Worm (Caenorhabditis elegans) whole organism, late embryonic: ENCODE measurements around the gene R08C7.4.

Experiments used
- C38D4.7 ChIP-seq: fragments of 200-800 bp; sonication (Bioruptor generic); optimal IDR thresholded peaks from 2 replicates; lab custom pipeline; 2018; ENCODE audit warnings: mild to moderate bottlenecking, missing genetic modification characterization, moderate library complexity, missing compliant biosample characterization
- K02D7.2 ChIP-seq: sonication (generic microtip); optimal IDR thresholded peaks from 2 replicates; lab custom pipeline; 2017; ENCODE audit warnings: mild to moderate bottlenecking, missing genetic modification characterization, missing compliant biosample characterization
- K09A11.1 ChIP-seq: sonication (generic microtip); optimal IDR thresholded peaks from 2 replicates; lab custom pipeline; 2017; ENCODE audit warnings: antibody characterized with exemption, mild to moderate bottlenecking, missing genetic modification characterization, missing compliant biosample characterization; ENCODE audit not compliant: insufficient read depth
- T23F11.4 ChIP-seq: fragments of 200-800 bp; sonication (Bioruptor generic); optimal IDR thresholded peaks from 2 replicates; lab custom pipeline; 2018; ENCODE audit warnings: mild to moderate bottlenecking, missing genetic modification characterization, missing compliant biosample characterization
- Y22D7AL.16 ChIP-seq: sonication (generic microtip); optimal IDR thresholded peaks from 2 replicates; lab custom pipeline; 2016; ENCODE audit warnings: missing genetic modification characterization, missing compliant biosample characterization
- ahr-1 ChIP-seq: sonication (generic microtip); optimal IDR thresholded peaks from 2 replicates; lab custom pipeline; 2016; ENCODE audit warnings: missing genetic modification characterization, missing compliant biosample characterization
- ama-1 ChIP-seq: fragments of 150-350 bp; optimal IDR thresholded peaks from 2 replicates; lab custom pipeline; 2014
- ceh-18 ChIP-seq: sonication (generic microtip); optimal IDR thresholded peaks from 2 replicates; lab custom pipeline; 2016; ENCODE audit warnings: missing genetic modification characterization, missing compliant biosample characterization
- ceh-24 ChIP-seq: sonication (generic microtip); optimal IDR thresholded peaks from 2 replicates; lab custom pipeline; 2016; ENCODE audit warnings: mild to moderate bottlenecking, missing genetic modification characterization, missing compliant biosample characterization
- ceh-30 ChIP-seq: fragments of 150-350 bp; optimal IDR thresholded peaks from 2 replicates; lab custom pipeline; 2014; ENCODE audit warnings: missing biosample characterization, missing genetic modification characterization
- ceh-31 ChIP-seq: sonication (generic microtip); optimal IDR thresholded peaks from 2 replicates; lab custom pipeline; 2016; ENCODE audit warnings: missing genetic modification characterization, missing compliant biosample characterization
- ceh-45 ChIP-seq: fragments of 200-800 bp; sonication (Bioruptor generic); IDR thresholded peaks from 2 replicates; pipeline ENCODE4 v1.3.6; 2022; ENCODE audit warnings: missing genetic modification reagents, missing genetic modification characterization, missing compliant biosample characterization
- che-1 ChIP-seq: sonication (generic microtip); optimal IDR thresholded peaks from 2 replicates; lab custom pipeline; 2016; ENCODE audit warnings: mild to moderate bottlenecking, missing genetic modification characterization, missing compliant biosample characterization
- elt-2 ChIP-seq: sonication (generic microtip); optimal IDR thresholded peaks from 2 replicates; lab custom pipeline; 2016; ENCODE audit warnings: missing genetic modification reagents, missing genetic modification characterization, missing compliant biosample characterization
- elt-4 ChIP-seq: sonication (generic microtip); optimal IDR thresholded peaks from 2 replicates; lab custom pipeline; 2016; ENCODE audit warnings: missing genetic modification characterization, missing compliant biosample characterization
- eyg-1 ChIP-seq: sonication (generic microtip); optimal IDR thresholded peaks from 2 replicates; lab custom pipeline; 2016; ENCODE audit warnings: missing genotype, missing genetic modification characterization, missing compliant biosample characterization
- fkh-10 ChIP-seq: fragments of 150-350 bp; optimal IDR thresholded peaks from 2 replicates; lab custom pipeline; 2014; ENCODE audit warnings: missing biosample characterization, missing genetic modification reagents, missing genetic modification characterization
- gmeb-2 ChIP-seq: sonication (generic microtip); optimal IDR thresholded peaks from 2 replicates; lab custom pipeline; 2016; ENCODE audit warnings: missing genetic modification characterization, inconsistent platforms, missing compliant biosample characterization
- hlh-13 ChIP-seq: fragments of 200-800 bp; sonication (Bioruptor generic); optimal IDR thresholded peaks from 2 replicates; lab custom pipeline; 2018; ENCODE audit warnings: mild to moderate bottlenecking, missing genetic modification characterization, missing compliant biosample characterization
- hlh-15 ChIP-seq: sonication (generic microtip); optimal IDR thresholded peaks from 2 replicates; lab custom pipeline; 2016; ENCODE audit warnings: missing genetic modification characterization, missing compliant biosample characterization
- hlh-30 ChIP-seq: sonication (generic microtip); optimal IDR thresholded peaks from 2 replicates; lab custom pipeline; 2017; ENCODE audit warnings: antibody characterized with exemption, missing genetic modification characterization, missing compliant biosample characterization; ENCODE audit not compliant: insufficient read depth
- hlh-6 ChIP-seq: sonication (generic microtip); optimal IDR thresholded peaks from 2 replicates; lab custom pipeline; 2016; ENCODE audit warnings: missing genotype, missing genetic modification characterization, missing compliant biosample characterization
- hlh-8 ChIP-seq: sonication (generic microtip); optimal IDR thresholded peaks from 2 replicates; lab custom pipeline; 2016; ENCODE audit warnings: missing genotype, missing genetic modification characterization, missing compliant biosample characterization
- lim-6 ChIP-seq: sonication (generic microtip); optimal IDR thresholded peaks from 2 replicates; lab custom pipeline; 2016; ENCODE audit warnings: missing genetic modification characterization, missing compliant biosample characterization
- lin-11 ChIP-seq: fragments of 200-800 bp; sonication (Bioruptor generic); optimal IDR thresholded peaks from 2 replicates; lab custom pipeline; 2018; ENCODE audit warnings: mild to moderate bottlenecking, missing genetic modification characterization, missing compliant biosample characterization
- madf-2 ChIP-seq: sonication (generic microtip); optimal IDR thresholded peaks from 2 replicates; lab custom pipeline; 2017; ENCODE audit warnings: missing genetic modification characterization, missing compliant biosample characterization
- nfya-1 ChIP-seq: sonication (generic microtip); optimal IDR thresholded peaks from 2 replicates; lab custom pipeline; 2017; ENCODE audit warnings: missing genetic modification characterization, mild to moderate bottlenecking, missing compliant biosample characterization, antibody characterized with exemption, moderate library complexity
- nhr-11 ChIP-seq: fragments of 150-350 bp; optimal IDR thresholded peaks from 2 replicates; lab custom pipeline; 2014; ENCODE audit warnings: missing biosample characterization, missing genetic modification characterization
- nhr-232 ChIP-seq: sonication (generic microtip); optimal IDR thresholded peaks from 2 replicates; lab custom pipeline; 2016; ENCODE audit warnings: missing genetic modification characterization, missing compliant biosample characterization
- odd-2 ChIP-seq: sonication (generic microtip); optimal IDR thresholded peaks from 2 replicates; lab custom pipeline; 2017; ENCODE audit warnings: antibody characterized with exemption, mild to moderate bottlenecking, missing genetic modification characterization, missing compliant biosample characterization
- pha-2 ChIP-seq: sonication (generic microtip); optimal IDR thresholded peaks from 2 replicates; lab custom pipeline; 2017; ENCODE audit warnings: mild to moderate bottlenecking, missing genetic modification characterization, missing compliant biosample characterization
- pha-4 ChIP-seq: fragments of 150-350 bp; optimal IDR thresholded peaks from 2 replicates; lab custom pipeline; 2018; ENCODE audit warnings: missing biosample characterization, missing genetic modification reagents, missing genetic modification characterization
- ref-2 ChIP-seq: sonication (generic microtip); optimal IDR thresholded peaks from 2 replicates; lab custom pipeline; 2016; ENCODE audit warnings: missing genetic modification characterization, missing compliant biosample characterization
- tbx-7 ChIP-seq: sonication (generic microtip); optimal IDR thresholded peaks from 2 replicates; lab custom pipeline; 2016; ENCODE audit warnings: missing genotype, missing genetic modification characterization, missing compliant biosample characterization
- ttx-3 ChIP-seq: sonication (generic microtip); optimal IDR thresholded peaks from 2 replicates; lab custom pipeline; 2016; ENCODE audit warnings: missing genetic modification reagents, missing genetic modification characterization, missing compliant biosample characterization
- unc-3 ChIP-seq, 2 experiments: fragments of 200-800 bp in 1 of 2; sonication (Bioruptor generic) in 1 of 2; sonication (generic microtip) in 1 of 2; conservative IDR thresholded peaks in 1 of 2; optimal IDR thresholded peaks in 1 of 2; 2 replicates each; pipeline versions ENCODE4 v1.3.6 to Lab custom; 2016 to 2022; ENCODE audit warnings: missing compliant biosample characterization in 2 of 2, missing genetic modification characterization in 2 of 2, missing genetic modification reagents in 1 of 2
- unc-42 ChIP-seq: sonication (generic microtip); optimal IDR thresholded peaks from 2 replicates; lab custom pipeline; 2016; ENCODE audit warnings: missing genotype, missing genetic modification characterization, missing compliant biosample characterization
- unc-55 ChIP-seq: sonication (generic microtip); optimal IDR thresholded peaks from 2 replicates; lab custom pipeline; 2017; ENCODE audit warnings: missing biosample characterization, missing genetic modification reagents, missing genetic modification characterization
- unc-86 ChIP-seq: sonication (generic microtip); optimal IDR thresholded peaks from 2 replicates; lab custom pipeline; 2016; ENCODE audit warnings: missing genetic modification characterization, missing compliant biosample characterization

The R08C7.4 gene

ce11 chrIV:4459342-4459741 lies 24.5 kb downstream of the R08C7.4 start:
- no peak for TF ChIP-seq odd-2

- TF ChIP-seq ceh-31 (tag; lab: Kevin White, UChicago) (no peak), unc-3 (GFP tag; conservative IDR thresholded peaks at IDR 0.05; lab: Robert Waterston, UW) (no peak), unc-3 (tag; optimal IDR thresholded peaks at IDR 0.05; lab: Kevin White, UChicago) (no peak), unc-42 (tag; lab: Kevin White, UChicago) (no peak), che-1 (tag; lab: Kevin White, UChicago) (no peak), ref-2 (tag; lab: Kevin White, UChicago) (no peak), ceh-24 (tag; lab: Kevin White, UChicago) (no peak), pha-4 (tag; lab: Kevin White, UChicago) (no peak), T23F11.4 (GFP tag; lab: Kevin White, UChicago) (no peak), unc-86 (tag; lab: Kevin White, UChicago) (no peak), K09A11.1 (no peak), nhr-232 (no peak), fkh-10 (GFP tag; lab: Kevin White, UChicago) (no peak), ceh-18 (tag; lab: Kevin White, UChicago) (no peak), unc-55 (no peak), nfya-1 (tag; lab: Kevin White, UChicago) (no peak), ttx-3 (tag; lab: Kevin White, UChicago) (no peak)
- TF ChIP-seq, all 69 proteins: peak for 0
Measured at ce11 chrIV:4463132-4463531, 28.3 kb downstream of the R08C7.4 start, which contains the start of gene M01H9.2. Gene M01H9.2, minus strand, starts transcription at chrIV:4463232.

- TF ChIP-seq hlh-6 (no peak), pha-4 (tag; lab: Kevin White, UChicago) (no peak), hlh-13 (GFP tag; lab: Kevin White, UChicago) (no peak), C38D4.7 (GFP tag; lab: Kevin White, UChicago) (no peak), elt-2 (tag; lab: Kevin White, UChicago) (no peak), K02D7.2 (tag; lab: Kevin White, UChicago) (no peak), elt-4 (tag; lab: Kevin White, UChicago) (no peak), ceh-31 (tag; lab: Kevin White, UChicago) (no peak)
Measured at ce11 chrIV:4465184-4465583, 30.4 kb downstream of the R08C7.4 start, which contains the start of gene M01H9.5. Gene M01H9.5, plus strand, starts transcription at chrIV:4465484.

- no peak for TF ChIP-seq ceh-30 (tag; lab: Kevin White, UChicago)
- TF ChIP-seq ama-1: peak; percentile 40
Measured at ce11 chrIV:4468046-4468727, 33.4 kb downstream of the R08C7.4 start.

ce11 chrIV:4469055-4469454 lies 34.2 kb downstream of the R08C7.4 start:
- no peak for TF ChIP-seq che-1 (tag; lab: Kevin White, UChicago)
- no peak for TF ChIP-seq lim-6 (tag; lab: Kevin White, UChicago)
- TF ChIP-seq ahr-1 (tag; lab: Kevin White, UChicago): no peak
- TF ChIP-seq gmeb-2 (tag; lab: Kevin White, UChicago): no peak
- TF ChIP-seq hlh-15 (tag; lab: Kevin White, UChicago): no peak
- no peak for TF ChIP-seq madf-2 (tag; lab: Kevin White, UChicago)
- no peak for TF ChIP-seq pha-2 (tag; lab: Kevin White, UChicago)
- no peak for TF ChIP-seq hlh-30 (tag; lab: Kevin White, UChicago)
- TF ChIP-seq Y22D7AL.16 (tag; lab: Kevin White, UChicago): no peak
- TF ChIP-seq nhr-11 (tag; lab: Kevin White, UChicago): no peak
- no peak for TF ChIP-seq tbx-7
- no peak for TF ChIP-seq ceh-45 (GFP tag; lab: Robert Waterston, UW)
- TF ChIP-seq lin-11 (tag; lab: Kevin White, UChicago): no peak
- no peak for TF ChIP-seq eyg-1 (tag; lab: Kevin White, UChicago)
- TF ChIP-seq unc-3 (GFP tag; conservative IDR thresholded peaks at IDR 0.05; lab: Robert Waterston, UW): no peak
- no peak for TF ChIP-seq unc-3 (tag; optimal IDR thresholded peaks at IDR 0.05; lab: Kevin White, UChicago)
- TF ChIP-seq pha-4 (tag; lab: Kevin White, UChicago): no peak
- no peak for TF ChIP-seq hlh-8 (tag; lab: Kevin White, UChicago)
- TF ChIP-seq ama-1: no peak
